Worm (Caenorhabditis elegans): ENCODE data around the gene mps-4.

Gene mps-4

DNA sequence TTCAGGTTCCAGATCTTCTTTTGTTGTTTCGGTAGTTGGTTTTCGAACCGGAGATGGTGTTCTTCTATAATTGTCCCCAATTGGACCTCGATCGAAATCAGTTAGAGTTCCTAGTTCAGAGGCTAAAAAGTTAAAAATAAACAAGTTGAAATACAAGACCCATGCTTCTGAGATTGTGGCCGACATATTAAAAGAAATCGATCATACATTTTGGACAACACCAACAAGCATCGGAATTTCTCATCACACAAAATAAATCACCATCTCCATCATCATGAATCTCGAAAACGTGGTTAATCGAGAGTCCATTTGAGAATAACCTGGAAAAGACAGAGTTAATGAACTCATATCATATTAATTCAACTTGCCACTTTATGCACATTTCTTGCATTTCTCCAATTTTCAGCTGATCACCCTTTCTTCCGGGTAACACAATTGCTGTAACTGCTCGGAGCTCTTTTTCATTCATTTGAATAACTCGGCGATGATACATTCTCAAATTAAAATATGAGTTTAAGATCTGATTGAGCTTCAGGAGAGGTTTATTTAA lies at the start of gene mps-4, which contains the start of gene F09G8.10:
mps-4 (minus strand) TSS at position 101 of the 550 bp plus-strand sequence.
F09G8.10 (minus strand) TSS at position 500 of the 550 bp plus-strand sequence.
- TF ChIP-seq nhr-28 (tag; optimal IDR thresholded peaks at IDR 0.05), result no peak
- TF ChIP-seq hlh-1 (tag; optimal IDR thresholded peaks at IDR 0.05), result no peak

DNA sequence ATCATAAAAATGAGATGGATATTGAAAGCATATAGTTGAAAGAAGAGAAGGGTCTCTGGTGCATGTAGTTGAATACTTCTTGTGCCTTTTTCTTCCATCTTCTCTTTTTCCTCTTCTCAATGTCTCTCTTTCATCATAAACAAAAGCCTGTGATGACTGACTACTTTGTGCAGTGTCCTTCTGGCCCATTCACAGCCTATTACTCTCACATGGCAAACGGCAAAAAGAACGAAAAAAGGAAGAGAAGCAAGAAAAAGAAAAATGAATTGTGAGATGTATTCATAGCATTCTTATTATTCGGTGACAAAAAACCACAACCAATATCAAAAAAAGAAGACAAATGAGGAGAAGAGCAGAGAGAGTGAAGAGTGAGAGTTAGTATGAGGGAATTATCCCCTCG lies 49.6 kb upstream of the mps-4 start:
- TF ChIP-seq cnd-1 (tag; optimal IDR thresholded peaks at IDR 0.05) (no peak), ceh-43 (GFP tag; optimal IDR thresholded peaks at IDR 0.05) (no peak), nhr-76 (tag; optimal IDR thresholded peaks at IDR 0.05) (no peak), sptf-1 (tag; optimal IDR thresholded peaks at IDR 0.05) (no peak), lsy-2 (tag; optimal IDR thresholded peaks at IDR 0.05) (no peak), nhr-28 (tag; optimal IDR thresholded peaks at IDR 0.05) (no peak), unc-39 (tag; optimal IDR thresholded peaks at IDR 0.05) (no peak), ces-1 (GFP tag; optimal IDR thresholded peaks at IDR 0.05) (no peak), ceh-39 (tag; optimal IDR thresholded peaks at IDR 0.05) (no peak), pha-4 (tag; optimal IDR thresholded peaks at IDR 0.05) (no peak), blmp-1 (tag; optimal IDR thresholded peaks at IDR 0.05) (no peak), ceh-83 (GFP tag; optimal IDR thresholded peaks at IDR 0.05) (no peak), elt-3 (tag; optimal IDR thresholded peaks at IDR 0.05) (no peak), nhr-237 (tag; optimal IDR thresholded peaks at IDR 0.05) (no peak), M03D4.4 (tag; optimal IDR thresholded peaks at IDR 0.05) (no peak), sem-2 (GFP tag; optimal IDR thresholded peaks at IDR 0.05) (no peak), tbx-8 (GFP tag; optimal IDR thresholded peaks at IDR 0.05) (no peak), bed-3 (GFP tag; optimal IDR thresholded peaks at IDR 0.05) (no peak), lin-32 (GFP tag; optimal IDR thresholded peaks at IDR 0.05) (no peak)

DNA sequence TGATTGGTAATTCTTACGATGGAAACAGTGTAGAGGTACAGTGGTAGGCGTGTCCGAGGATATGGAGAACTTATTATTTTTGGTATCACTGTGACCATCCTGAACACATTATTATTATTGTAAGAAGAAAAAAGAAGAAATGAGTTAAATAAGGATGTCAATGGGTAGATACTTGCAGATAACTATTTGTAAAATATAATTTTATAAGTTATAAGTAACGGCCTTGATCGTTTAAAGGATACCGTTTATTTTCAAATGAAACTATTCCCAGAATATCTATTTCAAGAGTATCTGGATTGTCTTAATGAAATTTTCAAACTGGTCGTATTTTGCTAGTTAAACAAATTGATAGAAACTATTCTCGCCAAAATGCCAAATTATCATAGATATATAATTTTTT lies 48.6 kb upstream of the mps-4 start, which contains the start of gene F10E9.10:
F10E9.10 (minus strand) TSS at position 101 of the 400 bp plus-strand sequence.
- no peak for TF ChIP-seq M03D4.4 (tag; optimal IDR thresholded peaks at IDR 0.05)
- no peak for TF ChIP-seq ham-2 (GFP tag; optimal IDR thresholded peaks at IDR 0.05)
- no peak for TF ChIP-seq ceh-83 (GFP tag; optimal IDR thresholded peaks at IDR 0.05)
- TF ChIP-seq nhr-28 (tag; optimal IDR thresholded peaks at IDR 0.05), result no peak
- TF ChIP-seq lin-32 (GFP tag; optimal IDR thresholded peaks at IDR 0.05), result no peak
- no peak for TF ChIP-seq ces-1 (GFP tag; optimal IDR thresholded peaks at IDR 0.05)

- TF ChIP-seq bed-3 (GFP tag; optimal IDR thresholded peaks at IDR 0.05), result no peak
- TF ChIP-seq flh-1 (GFP tag; optimal IDR thresholded peaks at IDR 0.05), result no peak
- peak; percentile 3 for TF ChIP-seq nhr-237 (tag; optimal IDR thresholded peaks at IDR 0.05)
- no peak for TF ChIP-seq elt-1 (tag; optimal IDR thresholded peaks at IDR 0.05; ENCODE audit: borderline replicate concordance, insufficient read depth)
- TF ChIP-seq mab-5 (tag; optimal IDR thresholded peaks at IDR 0.05), result peak; percentile 77
- peak; percentile 72 for TF ChIP-seq ceh-43 (GFP tag; optimal IDR thresholded peaks at IDR 0.05)
- peak; percentile 75 for TF ChIP-seq mep-1 (tag; optimal IDR thresholded peaks at IDR 0.05)
- TF ChIP-seq blmp-1 (tag; optimal IDR thresholded peaks at IDR 0.05), result no peak
- peak; percentile 42 for TF ChIP-seq nhr-2 (tag; optimal IDR thresholded peaks at IDR 0.05)
- no peak for TF ChIP-seq unc-120 (tag; optimal IDR thresholded peaks at IDR 0.05; ENCODE audit: poor library complexity, severe bottlenecking)
- peak; percentile 58 for TF ChIP-seq ham-2 (GFP tag; optimal IDR thresholded peaks at IDR 0.05)
- TF ChIP-seq pha-4 (tag; optimal IDR thresholded peaks at IDR 0.05), result peak; percentile 21
- TF ChIP-seq ceh-39 (tag; optimal IDR thresholded peaks at IDR 0.05), result peak; percentile 20
- TF ChIP-seq nhr-12 (tag; optimal IDR thresholded peaks at IDR 0.05), result no peak
- peak; percentile 75 for TF ChIP-seq ces-1 (GFP tag; optimal IDR thresholded peaks at IDR 0.05)
- peak; percentile 65 for TF ChIP-seq mls-2 (tag; optimal IDR thresholded peaks at IDR 0.05)
- peak; percentile 69 for TF ChIP-seq sptf-1 (tag; optimal IDR thresholded peaks at IDR 0.05)
- TF ChIP-seq drap-1 (GFP tag; optimal IDR thresholded peaks at IDR 0.05), result peak; percentile 21
- TF ChIP-seq tbx-8 (GFP tag; optimal IDR thresholded peaks at IDR 0.05), result peak; percentile 50
- no peak for TF ChIP-seq sem-2 (GFP tag; optimal IDR thresholded peaks at IDR 0.05)
- TF ChIP-seq lsy-2 (tag; optimal IDR thresholded peaks at IDR 0.05), result peak; percentile 79
- TF ChIP-seq lin-13 (tag; optimal IDR thresholded peaks at IDR 0.05), result peak; percentile 73
- TF ChIP-seq hlh-1 (tag; optimal IDR thresholded peaks at IDR 0.05), result no peak
- TF ChIP-seq nhr-76 (tag; optimal IDR thresholded peaks at IDR 0.05), result no peak
These were observed 47.5 kb upstream of the mps-4 start, which contains the start of gene F10E9.11 for ce11 chrIII:8319100-8319499. Gene F10E9.11, minus strand, starts transcription at chrIII:8319260.

ce11 chrIII:8318488-8318887 lies 46.9 kb upstream of the mps-4 start, which contains the start of gene sas-4:
Gene sas-4, minus strand, starts transcription at chrIII:8318588.
- TF ChIP-seq sptf-1 (tag; optimal IDR thresholded peaks at IDR 0.05) (no peak), nhr-28 (tag; optimal IDR thresholded peaks at IDR 0.05) (no peak), hlh-1 (tag; optimal IDR thresholded peaks at IDR 0.05) (no peak), snpc-4 (tag; optimal IDR thresholded peaks at IDR 0.05) (no peak), bed-3 (GFP tag; optimal IDR thresholded peaks at IDR 0.05) (no peak), nhr-76 (tag; optimal IDR thresholded peaks at IDR 0.05) (no peak), M03D4.4 (tag; optimal IDR thresholded peaks at IDR 0.05) (no peak), ztf-11 (tag; optimal IDR thresholded peaks at IDR 0.05) (no peak), unc-120 (tag; optimal IDR thresholded peaks at IDR 0.05; ENCODE audit: poor library complexity, severe bottlenecking) (no peak), lsy-2 (tag; optimal IDR thresholded peaks at IDR 0.05) (no peak), cnd-1 (tag; optimal IDR thresholded peaks at IDR 0.05) (no peak), elt-3 (tag; optimal IDR thresholded peaks at IDR 0.05) (no peak), flh-1 (GFP tag; optimal IDR thresholded peaks at IDR 0.05) (no peak), blmp-1 (tag; optimal IDR thresholded peaks at IDR 0.05) (no peak)
